Fruit fly (Drosophila melanogaster): ENCODE data around the gene CG6345.

The CG6345 gene

dm6 chr3R:10415923-10416322 is at the start of gene CG6345:
Gene CG6345 (minus strand): TSS chr3R:10416046.
- TF ChIP-seq CG13204 (GFP tag; optimal IDR thresholded peaks at IDR 0.05) (no peak), Snoo (tag; optimal IDR thresholded peaks at IDR 0.05) (peak; percentile 58), gl (tag; optimal IDR thresholded peaks at IDR 0.05) (peak; percentile 54), CG9948 (tag; optimal IDR thresholded peaks at IDR 0.05) (peak; percentile 19), Pif1B (GFP tag; optimal IDR thresholded peaks at IDR 0.05) (no peak), CG17806 (tag; optimal IDR thresholded peaks at IDR 0.05) (peak; percentile 51), CG10348 (GFP tag; IDR thresholded peaks at IDR 0.05) (no peak), EcR (GFP tag; optimal IDR thresholded peaks at IDR 0.05) (no peak), CG32121 (GFP tag; IDR thresholded peaks at IDR 0.05) (peak; percentile 39; the same call in 1 of the 2 replicates), CG34367 (tag; optimal IDR thresholded peaks at IDR 0.05) (peak; percentile 43), D1 (tag; optimal IDR thresholded peaks at IDR 0.05) (no peak), CG8159 (tag; optimal IDR thresholded peaks at IDR 0.05) (peak; percentile 39), rn (GFP tag; IDR thresholded peaks at IDR 0.05) (0 out of 2 replicates have a peak, but pooled peaks have one; percentile 35), Pif1A (GFP tag; optimal IDR thresholded peaks at IDR 0.05) (no peak), CG12605 (GFP tag; IDR thresholded peaks at IDR 0.05) (peak; percentile 37; the same call in 1 of the 2 replicates), CG8301 (tag; optimal IDR thresholded peaks at IDR 0.05) (peak; percentile 56), CG15710 (tag; optimal IDR thresholded peaks at IDR 0.05) (peak; percentile 35), CG14655 (GFP tag; optimal IDR thresholded peaks at IDR 0.05) (no peak), CG4496 (GFP tag; IDR thresholded peaks at IDR 0.05) (peak; percentile 82; the same call in 2 of the 3 replicates), Ets98B (GFP tag; IDR thresholded peaks at IDR 0.05) (peak; percentile 71), fd96Ca (GFP tag; IDR thresholded peaks at IDR 0.05) (no peak)

DNA sequence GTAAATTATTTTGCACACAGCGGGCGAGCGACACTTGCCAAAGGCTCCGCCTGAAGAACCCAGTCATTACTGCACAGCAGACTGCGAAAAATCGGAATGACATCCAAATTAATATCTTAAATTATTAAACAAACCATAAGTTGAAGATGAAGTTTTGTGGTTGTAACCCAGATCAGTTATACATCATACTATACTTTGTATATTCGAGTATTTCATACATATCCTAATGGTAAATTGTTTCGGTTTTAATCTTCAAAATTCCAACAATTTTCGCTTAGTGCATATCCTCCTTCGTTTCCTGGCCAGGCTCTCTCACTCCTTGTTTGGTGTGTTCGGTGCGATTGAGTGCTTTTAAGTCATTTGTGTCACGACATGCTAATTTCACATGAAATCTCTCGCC is 47.7 kb upstream of the CG6345 start:
- TF ChIP-seq Snoo (tag; optimal IDR thresholded peaks at IDR 0.05) = no peak
- peak; percentile 29 for TF ChIP-seq CG8301 (tag; optimal IDR thresholded peaks at IDR 0.05)
- peak; percentile 47 for TF ChIP-seq CG15710 (tag; optimal IDR thresholded peaks at IDR 0.05)
- TF ChIP-seq CG10348 (GFP tag; IDR thresholded peaks at IDR 0.05) = no peak
- peak; percentile 27 for TF ChIP-seq CG9948 (tag; optimal IDR thresholded peaks at IDR 0.05)
- no peak for TF ChIP-seq rn (GFP tag; IDR thresholded peaks at IDR 0.05)
- no peak for TF ChIP-seq Pif1A (GFP tag; optimal IDR thresholded peaks at IDR 0.05)
- peak; percentile 53 for TF ChIP-seq CG14655 (GFP tag; optimal IDR thresholded peaks at IDR 0.05)
- TF ChIP-seq CG4496 (GFP tag; IDR thresholded peaks at IDR 0.05) = no peak
- peak; percentile 56 for TF ChIP-seq CG17806 (tag; optimal IDR thresholded peaks at IDR 0.05)
- TF ChIP-seq CG32121 (GFP tag; IDR thresholded peaks at IDR 0.05) = no peak
- no peak for TF ChIP-seq CG12605 (GFP tag; IDR thresholded peaks at IDR 0.05)
- TF ChIP-seq D1 (tag; optimal IDR thresholded peaks at IDR 0.05) = no peak
- peak; percentile 63 for TF ChIP-seq CG8159 (tag; optimal IDR thresholded peaks at IDR 0.05)
- peak; percentile 22 for TF ChIP-seq gl (tag; optimal IDR thresholded peaks at IDR 0.05)
- no peak for TF ChIP-seq Pif1B (GFP tag; optimal IDR thresholded peaks at IDR 0.05)
- no peak for TF ChIP-seq CG13204 (GFP tag; optimal IDR thresholded peaks at IDR 0.05)
- no peak for TF ChIP-seq Ets98B (GFP tag; IDR thresholded peaks at IDR 0.05)
- peak; percentile 38 for TF ChIP-seq CG34367 (tag; optimal IDR thresholded peaks at IDR 0.05)
- TF ChIP-seq EcR (GFP tag; optimal IDR thresholded peaks at IDR 0.05) = no peak

DNA sequence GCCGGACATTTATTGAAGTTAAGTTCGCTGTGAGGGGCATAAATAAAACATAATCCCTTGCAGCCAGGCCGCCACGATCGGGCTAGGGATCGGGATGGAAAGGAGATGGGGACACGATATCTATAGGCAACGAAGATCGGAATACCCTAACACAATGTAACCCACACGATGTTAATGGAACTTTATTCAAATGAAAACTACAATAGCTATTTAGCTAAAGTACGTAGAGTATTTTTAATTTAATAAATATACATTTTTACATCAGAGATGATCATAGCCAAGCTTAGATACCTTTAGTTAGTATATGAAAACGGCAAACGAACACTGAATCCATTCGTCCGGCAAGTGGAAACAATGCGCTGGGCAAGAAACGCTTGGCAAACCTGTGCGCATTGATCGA is 39.1 kb upstream of the CG6345 start:
- TF ChIP-seq D1 (tag; optimal IDR thresholded peaks at IDR 0.05) (peak; percentile 13), CG15710 (tag; optimal IDR thresholded peaks at IDR 0.05) (peak; percentile 75), Pif1B (GFP tag; optimal IDR thresholded peaks at IDR 0.05) (peak; percentile 61), fd96Ca (GFP tag; IDR thresholded peaks at IDR 0.05) (no peak), CG34367 (tag; optimal IDR thresholded peaks at IDR 0.05) (peak; percentile 59), CG10348 (GFP tag; IDR thresholded peaks at IDR 0.05) (no peak), CG14655 (GFP tag; optimal IDR thresholded peaks at IDR 0.05) (peak; percentile 68), Pif1A (GFP tag; optimal IDR thresholded peaks at IDR 0.05) (peak; percentile 54), Snoo (tag; optimal IDR thresholded peaks at IDR 0.05) (peak; percentile 50), gl (tag; optimal IDR thresholded peaks at IDR 0.05) (no peak), CG12605 (GFP tag; IDR thresholded peaks at IDR 0.05) (no peak), CG8159 (tag; optimal IDR thresholded peaks at IDR 0.05) (peak; percentile 81), rn (GFP tag; IDR thresholded peaks at IDR 0.05) (no peak), CG32121 (GFP tag; IDR thresholded peaks at IDR 0.05) (no peak), CG9948 (tag; optimal IDR thresholded peaks at IDR 0.05) (peak; percentile 68), CG13204 (GFP tag; optimal IDR thresholded peaks at IDR 0.05) (no peak), CG17806 (tag; optimal IDR thresholded peaks at IDR 0.05) (peak; percentile 82), Ets98B (GFP tag; IDR thresholded peaks at IDR 0.05) (0 out of 2 replicates have a peak, but pooled peaks have one; percentile 45), CG8301 (tag; optimal IDR thresholded peaks at IDR 0.05) (peak; percentile 34), EcR (GFP tag; optimal IDR thresholded peaks at IDR 0.05) (no peak), CG4496 (GFP tag; IDR thresholded peaks at IDR 0.05) (peak; percentile 44; the same call in 1 of the 3 replicates)

dm6 chr3R:10448957-10449356 is 33.1 kb upstream of the CG6345 start:
- TF ChIP-seq rn (GFP tag; IDR thresholded peaks at IDR 0.05) (no peak), CG34367 (tag; optimal IDR thresholded peaks at IDR 0.05) (no peak), CG10348 (GFP tag; IDR thresholded peaks at IDR 0.05) (no peak), Pif1B (GFP tag; optimal IDR thresholded peaks at IDR 0.05) (no peak), CG12605 (GFP tag; IDR thresholded peaks at IDR 0.05) (no peak)

DNA sequence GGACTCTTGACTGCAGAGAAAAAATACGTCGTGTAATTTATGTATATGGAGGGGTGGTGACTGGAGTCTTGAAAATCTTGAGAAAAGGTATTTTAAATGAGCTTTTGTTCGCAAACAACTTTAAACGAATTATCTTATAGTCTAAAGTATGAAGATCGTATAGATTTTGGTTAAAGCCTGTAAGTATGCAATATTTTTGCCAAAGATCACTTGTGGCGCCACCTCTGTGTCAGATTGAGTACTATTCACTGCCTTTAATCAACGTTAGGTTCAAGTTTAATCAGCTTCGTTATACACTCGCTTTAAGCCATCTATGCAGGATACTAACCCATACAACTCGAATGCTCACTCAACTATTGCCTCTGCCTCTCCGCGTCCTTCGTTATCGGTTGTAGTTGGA is 21.1 kb upstream of the CG6345 start:
- no peak for TF ChIP-seq Ets98B (GFP tag; IDR thresholded peaks at IDR 0.05)
- no peak for TF ChIP-seq Pif1A (GFP tag; optimal IDR thresholded peaks at IDR 0.05)
- no peak for TF ChIP-seq CG13204 (GFP tag; optimal IDR thresholded peaks at IDR 0.05)
- TF ChIP-seq CG8159 (tag; optimal IDR thresholded peaks at IDR 0.05) = no peak
- TF ChIP-seq CG4496 (GFP tag; IDR thresholded peaks at IDR 0.05) = no peak
- TF ChIP-seq rn (GFP tag; IDR thresholded peaks at IDR 0.05) = no peak

- TF ChIP-seq CG17806 (tag; optimal IDR thresholded peaks at IDR 0.05) (no peak), D1 (tag; optimal IDR thresholded peaks at IDR 0.05) (no peak), CG34367 (tag; optimal IDR thresholded peaks at IDR 0.05) (no peak), CG15710 (tag; optimal IDR thresholded peaks at IDR 0.05) (no peak), CG9948 (tag; optimal IDR thresholded peaks at IDR 0.05) (no peak), Snoo (tag; optimal IDR thresholded peaks at IDR 0.05) (no peak)
Measured at dm6 chr3R:10434489-10434888, 18.6 kb upstream of the CG6345 start, which contains the start of gene Cyp12e1. Gene Cyp12e1 (plus strand): TSS chr3R:10434789.

Data from whole organism, pupa.